Fruit fly (Drosophila melanogaster): Measurements from ENCODE around the gene eIF4E1.

eIF4E1 gene

DNA sequence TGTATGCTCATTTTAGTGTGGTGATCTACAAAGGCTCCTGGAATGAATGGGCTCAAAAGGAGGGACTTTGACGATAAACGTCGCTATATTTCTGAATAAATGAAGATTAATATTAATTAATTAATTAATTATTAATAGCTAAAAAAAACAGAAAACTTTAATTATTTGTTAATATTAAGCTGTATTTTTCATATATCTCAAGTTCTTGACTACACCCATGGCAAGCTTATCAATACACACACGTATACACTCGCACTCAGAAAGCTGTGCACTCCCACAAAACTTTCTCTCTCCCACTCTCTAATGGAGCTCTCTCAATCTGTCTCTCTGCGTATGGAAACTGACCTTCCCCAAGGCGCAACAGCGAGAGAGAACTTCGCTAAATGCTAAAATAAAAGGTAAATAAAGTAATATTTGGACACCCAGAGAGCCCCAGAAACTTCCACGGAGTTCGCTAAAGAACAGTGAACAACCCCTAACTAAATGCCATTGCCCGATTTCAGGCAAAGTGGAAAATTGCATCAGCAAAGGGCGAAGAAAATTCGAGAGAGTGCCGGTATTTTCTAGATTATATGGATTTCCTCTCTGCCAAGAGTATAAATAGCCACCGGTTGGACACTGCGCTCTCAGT is 28.8 kb downstream of the eIF4E1 start (continued):
- peak; percentile 81 for TF ChIP-seq CG17328 (GFP tag; IDR thresholded peaks at IDR 0.05)
- peak; percentile 30; the same call in 1 of the 2 replicates for TF ChIP-seq sim (GFP tag; IDR thresholded peaks at IDR 0.05)
- no peak for TF ChIP-seq slou (GFP tag; optimal IDR thresholded peaks at IDR 0.05)
- peak; percentile 70; the same call in 1 of the 2 replicates for TF ChIP-seq CG14014 (GFP tag; IDR thresholded peaks at IDR 0.05)
- TF ChIP-seq CG10565 (GFP tag; optimal IDR thresholded peaks at IDR 0.05): no peak
- TF ChIP-seq YL-1 (GFP tag; optimal IDR thresholded peaks at IDR 0.05): no peak
- peak; percentile 56; the same call in 1 of the 2 replicates for TF ChIP-seq Taf1 (GFP tag; IDR thresholded peaks at IDR 0.05)
- peak; percentile 82 for TF ChIP-seq CG17359 (tag; optimal IDR thresholded peaks at IDR 0.05)
- TF ChIP-seq CG17385 (GFP tag; optimal IDR thresholded peaks at IDR 0.05): peak; percentile 66
- TF ChIP-seq CG16815 (GFP tag; optimal IDR thresholded peaks at IDR 0.05): no peak
- TF ChIP-seq CG9876 (GFP tag; optimal IDR thresholded peaks at IDR 0.05): no peak
- peak; percentile 36 for TF ChIP-seq CG6683 (GFP tag; optimal IDR thresholded peaks at IDR 0.05)
- no peak for TF ChIP-seq tx (GFP tag; optimal IDR thresholded peaks at IDR 0.05)
- TF ChIP-seq da (GFP tag; optimal IDR thresholded peaks at IDR 0.05): no peak
- TF ChIP-seq CG17829 (tag; optimal IDR thresholded peaks at IDR 0.05): peak; percentile 67
- no peak for TF ChIP-seq vfl (GFP tag; optimal IDR thresholded peaks at IDR 0.05)
- TF ChIP-seq CG3065 (GFP tag; optimal IDR thresholded peaks at IDR 0.05): no peak
- peak; percentile 98 for TF ChIP-seq nerfin-1 (tag; optimal IDR thresholded peaks at IDR 0.05)
- TF ChIP-seq ci (GFP tag; IDR thresholded peaks at IDR 0.05): peak; percentile 91
- TF ChIP-seq Nf-YB (GFP tag; optimal IDR thresholded peaks at IDR 0.05): peak; percentile 30
- TF ChIP-seq CG7556 (GFP tag; optimal IDR thresholded peaks at IDR 0.05): peak; percentile 77
- no peak for TF ChIP-seq en (GFP tag; optimal IDR thresholded peaks at IDR 0.05)
- TF ChIP-seq CG17186 (GFP tag; optimal IDR thresholded peaks at IDR 0.05): no peak
- no peak for TF ChIP-seq CG8290 (GFP tag; optimal IDR thresholded peaks at IDR 0.05)
- TF ChIP-seq CG8290 (tag; optimal IDR thresholded peaks at IDR 0.05): peak in 1 of 2 experiments; percentile 57
- peak; percentile 44 for TF ChIP-seq MBD-R2 (GFP tag; IDR thresholded peaks at IDR 0.05)
- TF ChIP-seq CG2712 (tag; optimal IDR thresholded peaks at IDR 0.05): peak; percentile 72
- TF ChIP-seq Dad (GFP tag; optimal IDR thresholded peaks at IDR 0.05): no peak
- TF ChIP-seq lola (GFP tag; optimal IDR thresholded peaks at IDR 0.05): peak in 1 of 3 experiments; percentile 63
- peak; percentile 33 for TF ChIP-seq dmrt11E (tag; optimal IDR thresholded peaks at IDR 0.05)
- TF ChIP-seq CrebB (tag; optimal IDR thresholded peaks at IDR 0.05): no peak
- no peak for TF ChIP-seq Camta (GFP tag; optimal IDR thresholded peaks at IDR 0.05)
- no peak for TF ChIP-seq Sin3A (optimal IDR thresholded peaks at IDR 0.05)
- peak; percentile 69 for TF ChIP-seq odd (GFP tag; optimal IDR thresholded peaks at IDR 0.05)
- TF ChIP-seq sima (GFP tag; optimal IDR thresholded peaks at IDR 0.05): no peak
- no peak for TF ChIP-seq Dref (GFP tag; IDR thresholded peaks at IDR 0.05)
- TF ChIP-seq CG12744 (GFP tag; optimal IDR thresholded peaks at IDR 0.05): no peak
- TF ChIP-seq esg (GFP tag; conservative IDR thresholded peaks at IDR 0.05): peak; percentile 48
- TF ChIP-seq CG1529 (GFP tag; optimal IDR thresholded peaks at IDR 0.05): peak; percentile 64
- peak; percentile 74 for TF ChIP-seq CG12659 (GFP tag; optimal IDR thresholded peaks at IDR 0.05)
- peak; percentile 48 for TF ChIP-seq Hsf (GFP tag; optimal IDR thresholded peaks at IDR 0.05)
- TF ChIP-seq gce (GFP tag; IDR thresholded peaks at IDR 0.05): 0 out of 3 replicates have a peak, but pooled peaks have one; percentile 62
- TF ChIP-seq ase (GFP tag; IDR thresholded peaks at IDR 0.05): peak; percentile 51; the same call in 1 of the 3 replicates
- TF ChIP-seq twi (tag; optimal IDR thresholded peaks at IDR 0.05): no peak
- peak; percentile 49 for TF ChIP-seq CG10543 (GFP tag; optimal IDR thresholded peaks at IDR 0.05)
- no peak for TF ChIP-seq Neu2 (GFP tag; optimal IDR thresholded peaks at IDR 0.05; ENCODE audit: borderline replicate concordance)
- TF ChIP-seq z (GFP tag; IDR thresholded peaks at IDR 0.05): 0 out of 3 replicates have a peak, but pooled peaks have one; percentile 7
- peak; percentile 71 for TF ChIP-seq CG2120 (GFP tag; optimal IDR thresholded peaks at IDR 0.05)
- no peak for TF ChIP-seq hkb (optimal IDR thresholded peaks at IDR 0.05)
- TF ChIP-seq hkb (GFP tag; IDR thresholded peaks at IDR 0.05): peak; percentile 72
- peak; percentile 77 for TF ChIP-seq zfh1 (GFP tag; IDR thresholded peaks at IDR 0.05)
